Worm (Caenorhabditis elegans) whole organism, L1 larva: ENCODE results near the gene M176.10.

Source experiments
- irx-1 ChIP-seq: sonication (generic microtip); optimal IDR thresholded peaks from 2 replicates; lab custom pipeline; 2016; ENCODE audit warnings: missing genetic modification characterization, missing compliant biosample characterization
- nhr-237 ChIP-seq: fragments of 150-350 bp; optimal IDR thresholded peaks from 2 replicates; lab custom pipeline; 2014; ENCODE audit warnings: missing biosample characterization, missing genetic modification characterization

DNA sequence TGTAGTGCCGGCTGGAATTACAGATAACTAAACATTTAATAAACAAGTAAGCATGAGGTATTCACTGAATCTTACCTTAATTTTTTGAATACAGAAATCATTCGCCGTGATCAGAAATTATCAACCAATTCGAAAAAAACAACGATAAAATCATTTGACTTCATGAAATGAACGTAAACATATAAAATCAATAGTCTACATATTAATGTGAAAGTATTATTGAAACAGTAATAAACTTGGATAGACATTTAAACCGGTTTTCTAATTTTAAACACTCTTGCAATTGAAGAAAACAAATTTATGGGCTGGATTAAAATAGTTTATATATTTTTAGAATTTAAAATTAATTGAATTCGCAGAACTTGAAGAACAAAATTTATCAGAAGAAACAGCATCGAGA lies 15.9 kb upstream of the M176.10 start, which contains the start of gene chil-16:
- no peak for TF ChIP-seq irx-1 (tag; lab: Kevin White, UChicago)
- no peak for TF ChIP-seq nhr-237 (tag; lab: Kevin White, UChicago)
